Fruit fly (Drosophila melanogaster) whole organism, embryonic: ENCODE results near the gene CG5934.

Experiments
- Atf-2 ChIP-seq: fragments of 200-800 bp; sonication (Bioruptor generic); optimal IDR thresholded peaks from 2 replicates; lab custom pipeline; 2016; ENCODE audit warnings: missing biosample characterization, missing genetic modification characterization
- Bgb ChIP-seq: fragments of 200-800 bp; sonication (Bioruptor generic); IDR thresholded peaks from 2 replicates; pipeline ENCODE4 v1.3.6; 2022; ENCODE audit warnings: missing biosample characterization, missing genetic modification characterization; ENCODE audit not compliant: partially characterized antibody
- CG10267 ChIP-seq: fragments of 200-800 bp; sonication (Bioruptor generic); optimal IDR thresholded peaks from 2 replicates; lab custom pipeline; 2018; ENCODE audit warnings: missing biosample characterization, mild to moderate bottlenecking, missing genetic modification characterization, moderate library complexity
- CG11093 ChIP-seq: fragments of 200-800 bp; sonication (Bioruptor generic); IDR thresholded peaks from 3 replicates; pipeline ENCODE4 v1.3.6; 2022; ENCODE audit warnings: missing biosample characterization, missing genetic modification characterization
- CG11723 ChIP-seq: fragments of 200-800 bp; sonication (Bioruptor generic); optimal IDR thresholded peaks from 2 replicates; lab custom pipeline; 2017; ENCODE audit warnings: missing biosample characterization, mild to moderate bottlenecking, missing genetic modification characterization
- CG13287 ChIP-seq: fragments of 200-800 bp; sonication (Bioruptor generic); IDR thresholded peaks from 2 replicates; pipeline ENCODE4 v1.3.6; 2022; ENCODE audit warnings: missing biosample characterization, missing genetic modification characterization; ENCODE audit not compliant: partially characterized antibody
- CG13894 ChIP-seq: fragments of 200-800 bp; sonication (Bioruptor generic); optimal IDR thresholded peaks from 3 replicates; lab custom pipeline; 2018; ENCODE audit warnings: missing biosample characterization, mild to moderate bottlenecking, missing genetic modification characterization, moderate library complexity
- CG14667 ChIP-seq: fragments of 200-800 bp; sonication (Bioruptor generic); IDR thresholded peaks from 2 replicates; pipeline ENCODE4 v1.3.6; 2022; ENCODE audit warnings: missing biosample characterization, missing genetic modification characterization
- CG1603 ChIP-seq: fragments of 200-800 bp; sonication (Bioruptor generic); optimal IDR thresholded peaks from 2 replicates; lab custom pipeline; 2019; ENCODE audit warnings: missing biosample characterization, mild to moderate bottlenecking, missing genetic modification characterization, moderate library complexity
- CG16813 ChIP-seq: fragments of 200-800 bp; sonication (Bioruptor generic); IDR thresholded peaks from 3 replicates; pipeline ENCODE4 v1.3.6; 2022; ENCODE audit warnings: missing biosample characterization, missing genetic modification characterization; ENCODE audit not compliant: partially characterized antibody
- CG16863 ChIP-seq: fragments of 200-800 bp; sonication (Bioruptor generic); optimal IDR thresholded peaks from 3 replicates; lab custom pipeline; 2016; ENCODE audit warnings: missing biosample characterization, missing genetic modification characterization
- CG17385 ChIP-seq: fragments of 200-800 bp; sonication (Bioruptor generic); optimal IDR thresholded peaks from 3 replicates; lab custom pipeline; 2018; ENCODE audit warnings: missing biosample characterization, mild to moderate bottlenecking, missing genetic modification characterization
- CG34422 ChIP-seq: fragments of 200-800 bp; sonication (Bioruptor generic); IDR thresholded peaks from 3 replicates; pipeline ENCODE4 v1.3.6; 2022; ENCODE audit warnings: missing biosample characterization, missing genetic modification characterization
- CG6272 ChIP-seq: fragments of 200-800 bp; sonication (Bioruptor generic); IDR thresholded peaks from 2 replicates; pipeline ENCODE4 v1.3.6; 2022; ENCODE audit warnings: missing biosample characterization, missing genetic modification characterization
- CG7556 ChIP-seq: fragments of 200-800 bp; sonication (Bioruptor generic); optimal IDR thresholded peaks from 2 replicates; lab custom pipeline; 2017; ENCODE audit warnings: missing biosample characterization, mild to moderate bottlenecking, missing genetic modification characterization
- CG8765 ChIP-seq: fragments of 200-800 bp; sonication (Bioruptor generic); IDR thresholded peaks from 2 replicates; pipeline ENCODE4 v1.3.6; 2022; ENCODE audit warnings: missing biosample characterization, missing genetic modification characterization
- CoRest ChIP-seq: fragments of 200-800 bp; sonication (Bioruptor generic); optimal IDR thresholded peaks from 3 replicates; lab custom pipeline; 2018; ENCODE audit warnings: missing biosample characterization, mild to moderate bottlenecking, missing genetic modification characterization, moderate library complexity
- D19B ChIP-seq: fragments of 200-800 bp; sonication (Bioruptor generic); optimal IDR thresholded peaks from 2 replicates; lab custom pipeline; 2017; ENCODE audit warnings: missing biosample characterization, mild to moderate bottlenecking, missing genetic modification characterization
- Drgx ChIP-seq: fragments of 200-800 bp; sonication (Bioruptor generic); IDR thresholded peaks from 2 replicates; pipeline ENCODE4 v1.3.6; 2022; ENCODE audit warnings: missing biosample characterization, missing genetic modification characterization
- Eip74EF ChIP-seq, 2 experiments: fragments of 200-800 bp in 1 of 2; fragments of >200 bp in 1 of 2; sonication (Bioruptor generic) in 1 of 2; optimal IDR thresholded peaks; 2 replicates each; lab custom pipeline; 2017 to 2019; ENCODE audit warnings: missing biosample characterization in 2 of 2, missing genetic modification characterization in 2 of 2, mild to moderate bottlenecking in 1 of 2, moderate library complexity in 1 of 2
- Fer1 ChIP-seq: fragments of 200-800 bp; sonication (Bioruptor generic); optimal IDR thresholded peaks from 2 replicates; lab custom pipeline; 2017; ENCODE audit warnings: missing biosample characterization, mild to moderate bottlenecking, missing genetic modification characterization
- Gsc ChIP-seq: fragments of 200-800 bp; sonication (Bioruptor generic); IDR thresholded peaks from 2 replicates; pipeline ENCODE4 v1.3.6; 2022; ENCODE audit warnings: missing biosample characterization, missing genetic modification characterization
- HLHmδ ChIP-seq: fragments of 200-800 bp; sonication (Bioruptor generic); optimal IDR thresholded peaks from 2 replicates; lab custom pipeline; 2018; ENCODE audit warnings: missing biosample characterization, mild to moderate bottlenecking, missing genetic modification characterization, moderate library complexity
- HmgZ ChIP-seq: fragments of 200-800 bp; sonication (Bioruptor generic); optimal IDR thresholded peaks from 2 replicates; lab custom pipeline; 2018; ENCODE audit warnings: missing biosample characterization, mild to moderate bottlenecking, missing genetic modification characterization
- Jarid2 ChIP-seq: fragments of 200-800 bp; sonication (Bioruptor generic); optimal IDR thresholded peaks from 3 replicates; lab custom pipeline; 2017; ENCODE audit warnings: mild to moderate bottlenecking, missing biosample characterization, missing genetic modification reagents, missing genetic modification characterization
- MBD-R2 ChIP-seq: fragments of 200-800 bp; sonication (Bioruptor generic); IDR thresholded peaks from 2 replicates; pipeline ENCODE4 v1.3.6; 2022; ENCODE audit warnings: missing biosample characterization, missing genetic modification characterization
- Mad ChIP-seq: fragments of 200-800 bp; sonication (Bioruptor generic); optimal IDR thresholded peaks from 2 replicates; lab custom pipeline; 2016; ENCODE audit warnings: missing biosample characterization, missing genetic modification characterization
- Mes4 ChIP-seq: fragments of 200-800 bp; sonication (Bioruptor generic); optimal IDR thresholded peaks from 2 replicates; lab custom pipeline; 2016; ENCODE audit warnings: missing biosample characterization, missing genetic modification characterization
- Oaz ChIP-seq: fragments of 200-800 bp; sonication (Bioruptor generic); IDR thresholded peaks from 2 replicates; pipeline ENCODE4 v1.3.6; 2022; ENCODE audit warnings: missing biosample characterization, missing genetic modification characterization
- Six4 ChIP-seq: fragments of 200-800 bp; sonication (Bioruptor generic); optimal IDR thresholded peaks from 2 replicates; lab custom pipeline; 2016; ENCODE audit warnings: missing biosample characterization, missing genetic modification characterization
- bbx ChIP-seq: fragments of 200-800 bp; sonication (Bioruptor generic); IDR thresholded peaks from 2 replicates; pipeline ENCODE4 v1.3.6; 2022; ENCODE audit warnings: missing biosample characterization, missing genetic modification characterization; ENCODE audit not compliant: partially characterized antibody
- bowl ChIP-seq: fragments of 200-800 bp; sonication (Bioruptor generic); IDR thresholded peaks from 2 replicates; pipeline ENCODE4 v1.3.6; 2022; ENCODE audit warnings: missing biosample characterization, missing genetic modification characterization
- chif ChIP-seq, 2 experiments: fragments of 200-800 bp; sonication (Bioruptor generic); optimal IDR thresholded peaks; 3 replicates each; lab custom pipeline; 2016; ENCODE audit warnings: missing biosample characterization in 2 of 2, missing genetic modification characterization in 2 of 2
- da ChIP-seq: fragments of 200-800 bp; sonication (Bioruptor generic); optimal IDR thresholded peaks from 2 replicates; lab custom pipeline; 2016; ENCODE audit warnings: missing biosample characterization, missing genetic modification characterization
- ewg ChIP-seq: fragments of 200-800 bp; sonication (Bioruptor generic); optimal IDR thresholded peaks from 3 replicates; lab custom pipeline; 2017; ENCODE audit warnings: mild to moderate bottlenecking, missing biosample characterization, missing genetic modification reagents, missing genetic modification characterization
- gem ChIP-seq: fragments of 200-800 bp; sonication (Bioruptor generic); optimal IDR thresholded peaks from 2 replicates; lab custom pipeline; 2019; ENCODE audit warnings: missing biosample characterization, mild to moderate bottlenecking, missing genetic modification characterization, moderate library complexity
- grn ChIP-seq: fragments of 200-800 bp; sonication (Bioruptor generic); optimal IDR thresholded peaks from 3 replicates; lab custom pipeline; 2017; ENCODE audit warnings: missing biosample characterization, missing genetic modification characterization
- gsb-n ChIP-seq: fragments of 200-800 bp; sonication (Bioruptor generic); optimal IDR thresholded peaks from 3 replicates; lab custom pipeline; 2018; ENCODE audit warnings: missing biosample characterization, mild to moderate bottlenecking, missing genetic modification characterization
- ind ChIP-seq: fragments of 200-800 bp; sonication (Bioruptor generic); optimal IDR thresholded peaks from 3 replicates; lab custom pipeline; 2016; ENCODE audit warnings: missing biosample characterization, missing genetic modification characterization
- ken ChIP-seq: fragments of 200-800 bp; sonication (Bioruptor generic); IDR thresholded peaks from 3 replicates; pipeline ENCODE4 v1.3.6; 2022; ENCODE audit warnings: missing biosample characterization, missing genetic modification characterization
- lov ChIP-seq, 2 experiments: fragments of 200-800 bp in 1 of 2; fragments of >200 bp in 1 of 2; sonication (Bioruptor generic) in 1 of 2; IDR thresholded peaks in 1 of 2; optimal IDR thresholded peaks in 1 of 2; 2 replicates in 1 of 2; 3 replicates in 1 of 2; pipeline versions ENCODE4 v1.3.6 to Lab custom; 2017 to 2022; ENCODE audit warnings: missing biosample characterization in 1 of 2, missing genetic modification characterization in 1 of 2
- onecut ChIP-seq: fragments of 200-800 bp; sonication (Bioruptor generic); IDR thresholded peaks from 2 replicates; pipeline ENCODE4 v1.3.6; 2022; ENCODE audit warnings: missing biosample characterization, missing genetic modification characterization
- pan ChIP-seq, 4 experiments: fragments of >200 bp in 3 of 4; fragments of 200-800 bp in 1 of 4; sonication (Bioruptor generic) in 1 of 4; optimal IDR thresholded peaks in 3 of 4; IDR thresholded peaks in 1 of 4; 2 replicates each; pipeline versions ENCODE4 v1.3.6 to Lab custom; 2017 to 2022; ENCODE audit warnings: missing biosample characterization in 2 of 4, missing genetic modification characterization in 2 of 4, mixed read lengths in 1 of 4
- schlank ChIP-seq: fragments of 200-800 bp; sonication (Bioruptor generic); optimal IDR thresholded peaks from 2 replicates; lab custom pipeline; 2018; ENCODE audit warnings: missing biosample characterization, mild to moderate bottlenecking, missing genetic modification characterization
- sens-2 ChIP-seq: fragments of 200-800 bp; sonication (Bioruptor generic); IDR thresholded peaks from 2 replicates; pipeline ENCODE4 v1.3.6; 2022; ENCODE audit warnings: missing biosample characterization, missing genetic modification characterization
- slou ChIP-seq: fragments of 200-800 bp; sonication (Bioruptor generic); optimal IDR thresholded peaks from 3 replicates; lab custom pipeline; 2016; ENCODE audit warnings: missing biosample characterization, missing genetic modification characterization
- vvl ChIP-seq: fragments of 200-800 bp; sonication (Bioruptor generic); IDR thresholded peaks from 2 replicates; pipeline ENCODE4 v1.3.6; 2022; ENCODE audit warnings: missing biosample characterization, missing genetic modification characterization

The CG5934 gene

dm6 chr3R:27274533-27275447 lies 1.3 kb downstream of the CG5934 start, which contains the start of gene CG5938 (continued):
- TF ChIP-seq Jarid2 = no peak
- TF ChIP-seq grn = no peak
- TF ChIP-seq HLHmδ (GFP tag; lab: Kevin White, UChicago) = no peak
- peak; percentile 73 for TF ChIP-seq onecut (GFP tag; lab: Robert Waterston, UW)
- TF ChIP-seq CG17385 (GFP tag; lab: Kevin White, UChicago) = peak; percentile 48
- TF ChIP-seq CG16863 (GFP tag; lab: Kevin White, UChicago) = no peak
- no peak for TF ChIP-seq Gsc (GFP tag; lab: Robert Waterston, UW)
- TF ChIP-seq Atf-2 (GFP tag; lab: Kevin White, UChicago) = no peak
- TF ChIP-seq CG14667 (GFP tag; lab: Robert Waterston, UW) = no peak
- peak; percentile 55 for TF ChIP-seq HmgZ (tag; lab: Kevin White, UChicago)
- no peak for TF ChIP-seq CG6272 (GFP tag; lab: Robert Waterston, UW)
- no peak for TF ChIP-seq vvl (GFP tag; lab: Robert Waterston, UW)
- TF ChIP-seq CG34422 (GFP tag; lab: Robert Waterston, UW) = peak; percentile 30; the same call in 1 of the 3 replicates
- TF ChIP-seq gem (tag; lab: Kevin White, UChicago) = no peak
- no peak for TF ChIP-seq da
- no peak for TF ChIP-seq sens-2
- peak; percentile 59; the same call in 1 of the 2 replicates for TF ChIP-seq Drgx (GFP tag; lab: Robert Waterston, UW)
- peak; percentile 38; the same call in 1 of the 2 replicates for TF ChIP-seq MBD-R2 (GFP tag; lab: Robert Waterston, UW)
- peak; percentile 79 for TF ChIP-seq CG10267
- no peak for TF ChIP-seq pan (optimal IDR thresholded peaks at IDR 0.05; lab: Kevin White, UChicago)
- no peak for TF ChIP-seq pan (GFP tag; optimal IDR thresholded peaks at IDR 0.05 in 1 of 2, IDR thresholded peaks at IDR 0.05 in 1 of 2)
- no peak for TF ChIP-seq D19B (GFP tag; lab: Kevin White, UChicago)
- peak; percentile 1 for TF ChIP-seq CG1603
- TF ChIP-seq ind (GFP tag; lab: Kevin White, UChicago) = peak; percentile 14
- no peak for TF ChIP-seq slou (GFP tag; lab: Kevin White, UChicago)
- TF ChIP-seq gsb-n (tag; lab: Kevin White, UChicago) = no peak
- no peak for TF ChIP-seq CG8765 (GFP tag; lab: Robert Waterston, UW)
- 0 out of 3 replicates have a peak, but pooled peaks have one; percentile 13 for TF ChIP-seq ken (GFP tag; lab: Robert Waterston, UW)
- no peak for TF ChIP-seq CG16813 (GFP tag; lab: Robert Waterston, UW)
- TF ChIP-seq CoRest (tag; lab: Kevin White, UChicago) = peak; percentile 51
- TF ChIP-seq Mad = no peak
- no peak for TF ChIP-seq lov (optimal IDR thresholded peaks at IDR 0.05; lab: Kevin White, UChicago)
- TF ChIP-seq lov (GFP tag; IDR thresholded peaks at IDR 0.05; lab: Robert Waterston, UW) = no peak
- peak in 1 of 2 experiments; percentile 12 for TF ChIP-seq Eip74EF (GFP tag; optimal IDR thresholded peaks at IDR 0.05; lab: Kevin White, UChicago)
- TF ChIP-seq CG13894 (tag; lab: Kevin White, UChicago) = peak; percentile 13
- TF ChIP-seq CG7556 (GFP tag; lab: Kevin White, UChicago) = no peak
- no peak for TF ChIP-seq CG11093 (GFP tag; lab: Robert Waterston, UW)
- no peak for TF ChIP-seq bbx (GFP tag; lab: Robert Waterston, UW)
- no peak for TF ChIP-seq bowl (GFP tag; lab: Robert Waterston, UW)
- no peak for TF ChIP-seq Six4 (GFP tag; lab: Kevin White, UChicago)
- no peak for TF ChIP-seq Mes4
- no peak for TF ChIP-seq CG11723 (GFP tag; lab: Kevin White, UChicago)
- TF ChIP-seq Oaz (GFP tag; lab: Robert Waterston, UW) = no peak
- peak; percentile 22 for TF ChIP-seq Fer1 (GFP tag; lab: Kevin White, UChicago)
- no peak for TF ChIP-seq schlank (tag; lab: Kevin White, UChicago)
- TF ChIP-seq chif (GFP tag; optimal IDR thresholded peaks at IDR 0.05; lab: Kevin White, UChicago) = no peak
- TF ChIP-seq CG13287 = peak; percentile 35; the same call in 1 of the 2 replicates
- no peak for TF ChIP-seq ewg (GFP tag; lab: Kevin White, UChicago)
- TF ChIP-seq Bgb = no peak
